Worm (Caenorhabditis elegans) whole organism, L3 larva: Measurements from ENCODE around the gene F54H12.7.

Experiments
- R02D3.7 ChIP-seq: fragments of 150-350 bp; optimal IDR thresholded peaks from 2 replicates; lab custom pipeline; 2014; ENCODE audit warnings: missing biosample characterization, missing genetic modification characterization
- ama-1 ChIP-seq: fragments of 150-350 bp; optimal IDR thresholded peaks from 2 replicates; lab custom pipeline; 2018
- ceh-16 ChIP-seq: sonication (generic microtip); optimal IDR thresholded peaks from 2 replicates; lab custom pipeline; 2017; ENCODE audit warnings: missing biosample characterization, missing genetic modification characterization
- ceh-28 ChIP-seq: fragments of 150-350 bp; optimal IDR thresholded peaks from 2 replicates; lab custom pipeline; 2014; ENCODE audit warnings: missing biosample characterization, missing genetic modification reagents, missing genetic modification characterization
- ceh-9 ChIP-seq: sonication (generic microtip); optimal IDR thresholded peaks from 2 replicates; lab custom pipeline; 2018; ENCODE audit warnings: missing biosample characterization, missing genetic modification characterization
- daf-12 ChIP-seq: fragments of 150-350 bp; optimal IDR thresholded peaks from 2 replicates; lab custom pipeline; 2014; ENCODE audit warnings: missing biosample characterization, missing genetic modification reagents, missing genetic modification characterization
- egl-5 ChIP-seq: fragments of 150-350 bp; optimal IDR thresholded peaks from 2 replicates; lab custom pipeline; 2017; ENCODE audit warnings: missing biosample characterization, missing genetic modification reagents, missing genetic modification characterization, inconsistent platforms
- elt-1 ChIP-seq: fragments of 150-350 bp; optimal IDR thresholded peaks from 2 replicates; lab custom pipeline; 2014; ENCODE audit warnings: missing biosample characterization, missing genetic modification characterization
- elt-2 ChIP-seq: sonication (generic microtip); optimal IDR thresholded peaks from 2 replicates; lab custom pipeline; 2016; ENCODE audit warnings: missing genetic modification reagents, mild to moderate bottlenecking, missing genetic modification characterization, missing compliant biosample characterization
- elt-3 ChIP-seq, 3 experiments: fragments of 150-350 bp in 1 of 3; sonication (generic microtip) in 2 of 3; optimal IDR thresholded peaks; 2 replicates in 2 of 3; 4 replicates in 1 of 3; lab custom pipeline; 2014 to 2017; ENCODE audit warnings: missing biosample characterization in 3 of 3, missing genetic modification characterization in 3 of 3
- eor-1 ChIP-seq, 2 experiments: fragments of 150-350 bp; optimal IDR thresholded peaks; 2 replicates each; lab custom pipeline; 2014 to 2018; ENCODE audit warnings: missing biosample characterization in 2 of 2, missing genetic modification characterization in 2 of 2
- hmg-11 ChIP-seq: sonication (generic microtip); optimal IDR thresholded peaks from 2 replicates; lab custom pipeline; 2016; ENCODE audit warnings: missing genetic modification characterization, missing compliant biosample characterization
- lin-15B ChIP-seq: fragments of 150-350 bp; optimal IDR thresholded peaks from 2 replicates; lab custom pipeline; 2014; ENCODE audit warnings: missing biosample characterization, missing genetic modification characterization
- lin-39 ChIP-seq: fragments of 150-350 bp; optimal IDR thresholded peaks from 2 replicates; lab custom pipeline; 2018; ENCODE audit warnings: missing biosample characterization, missing genetic modification reagents, missing genetic modification characterization
- lsy-12 ChIP-seq: sonication (generic microtip); optimal IDR thresholded peaks from 2 replicates; lab custom pipeline; 2016; ENCODE audit warnings: mild to moderate bottlenecking, missing genetic modification characterization, missing compliant biosample characterization
- mdl-1 ChIP-seq: fragments of 150-350 bp; optimal IDR thresholded peaks from 2 replicates; lab custom pipeline; 2014; ENCODE audit warnings: missing biosample characterization, missing genetic modification characterization
- mml-1 ChIP-seq: fragments of 150-350 bp; sonication (generic microtip); optimal IDR thresholded peaks from 3 replicates; lab custom pipeline; 2014; ENCODE audit warnings: missing biosample characterization, missing genetic modification characterization
- nfya-1 ChIP-seq: sonication (generic microtip); optimal IDR thresholded peaks from 2 replicates; lab custom pipeline; 2017; ENCODE audit warnings: missing genetic modification characterization, mild to moderate bottlenecking, missing compliant biosample characterization, antibody characterized with exemption, moderate library complexity; ENCODE audit not compliant: insufficient read depth
- nhr-11 ChIP-seq: fragments of 150-350 bp; optimal IDR thresholded peaks from 2 replicates; lab custom pipeline; 2014; ENCODE audit warnings: missing biosample characterization, missing genetic modification characterization
- nhr-12 ChIP-seq: fragments of 150-350 bp; optimal IDR thresholded peaks from 2 replicates; lab custom pipeline; 2014; ENCODE audit warnings: missing biosample characterization, missing genetic modification characterization
- nhr-23 ChIP-seq: fragments of 150-350 bp; optimal IDR thresholded peaks from 2 replicates; lab custom pipeline; 2014; ENCODE audit warnings: missing biosample characterization, missing genetic modification reagents, missing genetic modification characterization
- nhr-25 ChIP-seq: sonication (generic microtip); optimal IDR thresholded peaks from 2 replicates; lab custom pipeline; 2017; ENCODE audit warnings: missing biosample characterization, missing genetic modification characterization
- nhr-28 ChIP-seq: fragments of 150-350 bp; optimal IDR thresholded peaks from 2 replicates; lab custom pipeline; 2014; ENCODE audit warnings: missing biosample characterization, missing genetic modification characterization
- nhr-43 ChIP-seq: sonication (generic microtip); optimal IDR thresholded peaks from 2 replicates; lab custom pipeline; 2016; ENCODE audit warnings: mild to moderate bottlenecking, missing genetic modification characterization, missing compliant biosample characterization; ENCODE audit not compliant: poor library complexity, severe bottlenecking
- nhr-76 ChIP-seq: fragments of 150-350 bp; sonication (generic microtip); optimal IDR thresholded peaks from 5 replicates; lab custom pipeline; 2014; ENCODE audit warnings: missing biosample characterization, missing genetic modification characterization
- nhr-77 ChIP-seq: fragments of 150-350 bp; optimal IDR thresholded peaks from 2 replicates; lab custom pipeline; 2014; ENCODE audit warnings: missing biosample characterization, missing genetic modification characterization
- pha-4 ChIP-seq: fragments of 150-350 bp; optimal IDR thresholded peaks from 2 replicates; lab custom pipeline; 2014; ENCODE audit warnings: missing biosample characterization, missing genetic modification reagents, missing genetic modification characterization
- pqm-1 ChIP-seq: fragments of 150-350 bp; optimal IDR thresholded peaks from 2 replicates; lab custom pipeline; 2017; ENCODE audit warnings: missing biosample characterization, missing genetic modification characterization, inconsistent platforms
- sea-2 ChIP-seq: fragments of 150-350 bp; sonication (generic microtip); optimal IDR thresholded peaks from 4 replicates; lab custom pipeline; 2014; ENCODE audit warnings: missing biosample characterization, missing genetic modification reagents, missing genetic modification characterization
- skn-1 ChIP-seq: fragments of 150-350 bp; optimal IDR thresholded peaks from 2 replicates; lab custom pipeline; 2014; ENCODE audit warnings: missing biosample characterization, missing genetic modification characterization
- snpc-4 ChIP-seq: fragments of 150-350 bp; optimal IDR thresholded peaks from 2 replicates; lab custom pipeline; 2014; ENCODE audit warnings: missing biosample characterization, missing genetic modification characterization
- tbx-2 ChIP-seq: sonication (generic microtip); optimal IDR thresholded peaks from 2 replicates; lab custom pipeline; 2016; ENCODE audit warnings: mild to moderate bottlenecking, missing genetic modification characterization, missing compliant biosample characterization
- unc-39 ChIP-seq: sonication (generic microtip); optimal IDR thresholded peaks from 4 replicates; lab custom pipeline; 2017; ENCODE audit warnings: missing biosample characterization, missing genetic modification characterization
- unc-62 ChIP-seq: fragments of 150-350 bp; sonication (generic microtip); optimal IDR thresholded peaks from 4 replicates; lab custom pipeline; 2014; ENCODE audit warnings: missing biosample characterization, missing genetic modification reagents, missing genetic modification characterization

The F54H12.7 gene

DNA sequence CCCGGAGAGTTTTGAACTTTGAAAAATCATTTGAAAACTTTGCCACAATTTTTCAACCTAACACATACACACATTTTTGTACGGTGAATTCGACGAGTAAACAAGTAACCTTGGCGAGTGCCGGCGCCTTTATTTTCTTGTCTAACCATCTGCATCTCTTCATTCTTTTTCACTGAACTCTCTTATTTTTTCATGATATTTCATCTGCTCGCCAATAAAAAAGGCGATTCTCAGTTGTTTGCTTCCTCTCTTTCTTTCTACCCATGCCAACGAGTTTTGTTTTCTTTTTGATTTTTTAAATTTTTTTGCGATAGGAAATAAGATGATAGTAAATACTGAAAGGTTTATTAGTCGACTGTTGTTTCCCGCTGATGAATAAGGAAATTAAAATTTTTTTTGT lies 9.6 kb downstream of the F54H12.7 start:
- TF ChIP-seq nhr-25 (tag; lab: Kevin White, UChicago) (peak; percentile 71), eor-1 (tag; optimal IDR thresholded peaks at IDR 0.05; lab: Kevin White, UChicago) (no peak), elt-2 (tag; lab: Kevin White, UChicago) (peak; percentile 63), unc-39 (no peak), pqm-1 (tag; lab: Kevin White, UChicago) (no peak), egl-5 (tag; lab: Kevin White, UChicago) (peak; percentile 64), pha-4 (tag; lab: Kevin White, UChicago) (peak; percentile 95), tbx-2 (tag; lab: Kevin White, UChicago) (no peak), skn-1 (no peak), ceh-28 (tag; lab: Kevin White, UChicago) (no peak), lsy-12 (tag; lab: Kevin White, UChicago) (no peak), mdl-1 (tag; lab: Kevin White, UChicago) (no peak), sea-2 (GFP tag; lab: Kevin White, UChicago) (no peak), lin-15B (tag; lab: Kevin White, UChicago) (peak; percentile 10), daf-12 (no peak), nhr-28 (tag; lab: Kevin White, UChicago) (no peak), nfya-1 (tag; lab: Kevin White, UChicago) (peak; percentile 57), mml-1 (tag; lab: Kevin White, UChicago) (no peak), hmg-11 (peak; percentile 43)

ce11 chrIII:7979659-7980058 lies 10.5 kb downstream of the F54H12.7 start, which contains the start of gene clp-1:
clp-1 (plus strand) TSS chrIII:7979959.
- TF ChIP-seq elt-2 (tag; lab: Kevin White, UChicago) (no peak), ama-1 (lab: Kevin White, UChicago) (peak; percentile 28), lin-39 (tag; lab: Kevin White, UChicago) (peak; percentile 26), lin-15B (tag; lab: Kevin White, UChicago) (no peak)

- TF ChIP-seq nhr-23 (tag; lab: Kevin White, UChicago) (no peak), lin-15B (tag; lab: Kevin White, UChicago) (no peak), pha-4 (tag; lab: Kevin White, UChicago) (no peak), mdl-1 (tag; lab: Kevin White, UChicago) (no peak), nhr-77 (tag; lab: Kevin White, UChicago) (no peak), nhr-11 (tag; lab: Kevin White, UChicago) (no peak), ceh-9 (tag; lab: Kevin White, UChicago) (no peak), skn-1 (no peak), lin-39 (tag; lab: Kevin White, UChicago) (no peak), nhr-76 (tag; lab: Kevin White, UChicago) (no peak), nhr-28 (tag; lab: Kevin White, UChicago) (no peak), elt-1 (tag; lab: Kevin White, UChicago) (no peak)
These were observed 12.1 kb downstream of the F54H12.7 start for ce11 chrIII:7981233-7981632.

ce11 chrIII:7981938-7982337 lies 12.8 kb downstream of the F54H12.7 start:
- TF ChIP-seq unc-62 (GFP tag; lab: Kevin White, UChicago) (no peak), egl-5 (tag; lab: Kevin White, UChicago) (no peak), ceh-28 (tag; lab: Kevin White, UChicago) (no peak), nhr-23 (tag; lab: Kevin White, UChicago) (no peak), snpc-4 (tag; lab: Kevin White, UChicago) (no peak), R02D3.7 (tag; lab: Kevin White, UChicago) (no peak), nhr-28 (tag; lab: Kevin White, UChicago) (no peak), elt-1 (tag; lab: Kevin White, UChicago) (no peak), ceh-16 (no peak), elt-3 (tag; optimal IDR thresholded peaks at IDR 0.05; lab: Kevin White, UChicago) (no peak), nhr-43 (tag; lab: Kevin White, UChicago) (no peak), mdl-1 (tag; lab: Kevin White, UChicago) (no peak), nhr-12 (no peak), tbx-2 (tag; lab: Kevin White, UChicago) (no peak)
